Fruit fly (Drosophila melanogaster) whole organism, embryonic: Measurements from ENCODE around the gene CG32568.

ENCODE experiments used
- Abd-B ChIP-seq: fragments of 200-800 bp; sonication (Bioruptor generic); optimal IDR thresholded peaks from 2 replicates; lab custom pipeline; 2018; ENCODE audit warnings: missing biosample characterization, mild to moderate bottlenecking, missing genetic modification characterization, moderate library complexity
- Adf1 ChIP-seq: fragments of 200-800 bp; sonication (Bioruptor generic); IDR thresholded peaks from 2 replicates; pipeline ENCODE4 v1.3.6; 2022; ENCODE audit warnings: missing biosample characterization, missing genetic modification characterization
- Atf3 ChIP-seq: fragments of 200-800 bp; sonication (Bioruptor generic); optimal IDR thresholded peaks from 3 replicates; lab custom pipeline; 2016; ENCODE audit warnings: missing biosample characterization, missing genetic modification characterization
- BEAF-32 ChIP-seq: fragments of 200-800 bp; sonication (Bioruptor generic); optimal IDR thresholded peaks from 3 replicates; lab custom pipeline; 2017; ENCODE audit warnings: missing biosample characterization, missing genetic modification characterization, mild to moderate bottlenecking, moderate library complexity, missing genetic modification reagents
- Bgb ChIP-seq: fragments of 200-800 bp; sonication (Bioruptor generic); IDR thresholded peaks from 2 replicates; pipeline ENCODE4 v1.3.6; 2022; ENCODE audit warnings: missing biosample characterization, missing genetic modification characterization; ENCODE audit not compliant: partially characterized antibody
- CG10431 ChIP-seq: fragments of 200-800 bp; sonication (Bioruptor generic); optimal IDR thresholded peaks from 3 replicates; lab custom pipeline; 2018; ENCODE audit warnings: missing biosample characterization, mild to moderate bottlenecking, missing genetic modification characterization
- CG12071 ChIP-seq: fragments of 200-800 bp; sonication (Bioruptor generic); optimal IDR thresholded peaks from 3 replicates; lab custom pipeline; 2018; ENCODE audit warnings: missing biosample characterization, mild to moderate bottlenecking, missing genetic modification characterization
- CG12219 ChIP-seq: fragments of 200-800 bp; sonication (Bioruptor generic); optimal IDR thresholded peaks from 3 replicates; lab custom pipeline; 2018; ENCODE audit warnings: missing biosample characterization, mild to moderate bottlenecking, missing genetic modification characterization
- CG13287 ChIP-seq: fragments of 200-800 bp; sonication (Bioruptor generic); IDR thresholded peaks from 2 replicates; pipeline ENCODE4 v1.3.6; 2022; ENCODE audit warnings: missing biosample characterization, missing genetic modification characterization; ENCODE audit not compliant: partially characterized antibody
- CG13624 ChIP-seq: fragments of 200-800 bp; sonication (Bioruptor generic); optimal IDR thresholded peaks from 2 replicates; lab custom pipeline; 2016; ENCODE audit warnings: missing biosample characterization, missing genetic modification characterization
- CG14860 ChIP-seq: fragments of 200-800 bp; sonication (Bioruptor generic); IDR thresholded peaks from 3 replicates; pipeline ENCODE4 v1.3.6; 2022; ENCODE audit warnings: missing biosample characterization, missing genetic modification characterization; ENCODE audit not compliant: partially characterized antibody
- CG15073 ChIP-seq: fragments of 200-800 bp; sonication (Bioruptor generic); optimal IDR thresholded peaks from 2 replicates; lab custom pipeline; 2016; ENCODE audit warnings: missing biosample characterization, missing genetic modification characterization
- CG15269 ChIP-seq: fragments of 200-800 bp; sonication (Bioruptor generic); optimal IDR thresholded peaks from 2 replicates; lab custom pipeline; 2018; ENCODE audit warnings: missing biosample characterization, mild to moderate bottlenecking, missing genetic modification characterization, moderate library complexity
- CG15601 ChIP-seq: fragments of 200-800 bp; sonication (Bioruptor generic); optimal IDR thresholded peaks from 3 replicates; lab custom pipeline; 2019; ENCODE audit warnings: missing biosample characterization, mild to moderate bottlenecking, missing genetic modification characterization, moderate library complexity
- CG16813 ChIP-seq: fragments of 200-800 bp; sonication (Bioruptor generic); IDR thresholded peaks from 3 replicates; pipeline ENCODE4 v1.3.6; 2022; ENCODE audit warnings: missing biosample characterization, missing genetic modification characterization; ENCODE audit not compliant: partially characterized antibody
- CG17829 ChIP-seq: fragments of 200-800 bp; optimal IDR thresholded peaks from 2 replicates; lab custom pipeline; 2019; ENCODE audit warnings: missing biosample characterization, mild to moderate bottlenecking, missing genetic modification characterization, moderate library complexity
- CG2129 ChIP-seq: fragments of 200-800 bp; sonication (Bioruptor generic); IDR thresholded peaks from 2 replicates; pipeline ENCODE4 v1.3.6; 2022; ENCODE audit warnings: missing biosample characterization, missing genetic modification characterization; ENCODE audit not compliant: partially characterized antibody
- CG2875 ChIP-seq: fragments of 200-800 bp; sonication (Bioruptor generic); optimal IDR thresholded peaks from 2 replicates; lab custom pipeline; 2017; ENCODE audit warnings: missing biosample characterization, mild to moderate bottlenecking, missing genetic modification characterization, missing genetic modification reagents
- CG4730 ChIP-seq: fragments of 200-800 bp; sonication (Bioruptor generic); IDR thresholded peaks from 2 replicates; pipeline ENCODE4 v1.3.6; 2022; ENCODE audit warnings: missing biosample characterization, missing genetic modification characterization
- CG4820 ChIP-seq: fragments of 200-800 bp; sonication (Bioruptor generic); optimal IDR thresholded peaks from 3 replicates; lab custom pipeline; 2016; ENCODE audit warnings: missing biosample characterization, missing genetic modification characterization
- CG7271 ChIP-seq: fragments of 200-800 bp; sonication (Bioruptor generic); optimal IDR thresholded peaks from 2 replicates; lab custom pipeline; 2018; ENCODE audit warnings: missing biosample characterization, mild to moderate bottlenecking, missing genetic modification characterization, moderate library complexity
- CG7963 ChIP-seq: fragments of 200-800 bp; sonication (Bioruptor generic); IDR thresholded peaks from 3 replicates; pipeline ENCODE4 v1.3.6; 2022; ENCODE audit warnings: missing biosample characterization, missing genetic modification characterization; ENCODE audit not compliant: partially characterized antibody
- CG9797 ChIP-seq: fragments of 200-800 bp; sonication (Bioruptor generic); optimal IDR thresholded peaks from 3 replicates; lab custom pipeline; 2018; ENCODE audit warnings: missing biosample characterization, mild to moderate bottlenecking, missing genetic modification characterization
- Chrac-16 ChIP-seq: fragments of 200-800 bp; sonication (Bioruptor generic); optimal IDR thresholded peaks from 3 replicates; lab custom pipeline; 2016; ENCODE audit warnings: missing biosample characterization, missing genetic modification characterization
- CrebB ChIP-seq: fragments of 200-800 bp; sonication (Bioruptor generic); optimal IDR thresholded peaks from 3 replicates; lab custom pipeline; 2018; ENCODE audit warnings: missing biosample characterization, mild to moderate bottlenecking, missing genetic modification characterization
- Deaf1 ChIP-seq: fragments of 200-800 bp; optimal IDR thresholded peaks from 3 replicates; lab custom pipeline; 2019; ENCODE audit warnings: missing biosample characterization, mild to moderate bottlenecking, missing genetic modification characterization, moderate library complexity
- Dek ChIP-seq: fragments of 200-800 bp; sonication (Bioruptor generic); optimal IDR thresholded peaks from 3 replicates; lab custom pipeline; 2019; ENCODE audit warnings: missing biosample characterization, mild to moderate bottlenecking, missing genetic modification characterization, moderate library complexity
- Dfd ChIP-seq, 2 experiments: fragments of >200 bp; optimal IDR thresholded peaks; 2 replicates each; lab custom pipeline; 2017; ENCODE audit warnings: missing biosample characterization in 2 of 2, missing genetic modification characterization in 2 of 2
- Dll ChIP-seq: fragments of 200-800 bp; sonication (Bioruptor generic); IDR thresholded peaks from 4 replicates; pipeline ENCODE4 v1.3.6; 2022; ENCODE audit warnings: missing biosample characterization, missing genetic modification characterization; ENCODE audit not compliant: partially characterized antibody
- E2f1 ChIP-seq: fragments of 200-800 bp; sonication (Bioruptor generic); IDR thresholded peaks from 2 replicates; pipeline ENCODE4 v1.3.6; 2022; ENCODE audit warnings: missing biosample characterization, missing genetic modification characterization
- Eip74EF ChIP-seq, 2 experiments: fragments of 200-800 bp in 1 of 2; fragments of >200 bp in 1 of 2; sonication (Bioruptor generic) in 1 of 2; optimal IDR thresholded peaks; 2 replicates each; lab custom pipeline; 2017 to 2019; ENCODE audit warnings: missing biosample characterization in 2 of 2, missing genetic modification characterization in 2 of 2, mild to moderate bottlenecking in 1 of 2, moderate library complexity in 1 of 2
- H2.0 ChIP-seq: fragments of 200-800 bp; sonication (Bioruptor generic); IDR thresholded peaks from 2 replicates; pipeline ENCODE4 v1.3.6; 2022; ENCODE audit warnings: missing biosample characterization, missing genetic modification characterization
- Lhr ChIP-seq: fragments of 200-800 bp; sonication (Bioruptor generic); optimal IDR thresholded peaks from 3 replicates; lab custom pipeline; 2017; ENCODE audit warnings: mild to moderate bottlenecking, missing biosample characterization, missing genetic modification reagents, missing genetic modification characterization
- MBD-R2 ChIP-seq: fragments of 200-800 bp; sonication (Bioruptor generic); IDR thresholded peaks from 2 replicates; pipeline ENCODE4 v1.3.6; 2022; ENCODE audit warnings: missing biosample characterization, missing genetic modification characterization
- MESR4 ChIP-seq: fragments of 200-800 bp; sonication (Bioruptor generic); optimal IDR thresholded peaks from 2 replicates; lab custom pipeline; 2018; ENCODE audit warnings: missing biosample characterization, mild to moderate bottlenecking, missing genetic modification characterization, moderate library complexity
- Rx ChIP-seq: fragments of 200-800 bp; sonication (Bioruptor generic); IDR thresholded peaks from 2 replicates; pipeline ENCODE4 v1.3.6; 2022; ENCODE audit warnings: missing biosample characterization, missing genetic modification characterization
- Six4 ChIP-seq: fragments of 200-800 bp; sonication (Bioruptor generic); optimal IDR thresholded peaks from 2 replicates; lab custom pipeline; 2016; ENCODE audit warnings: missing biosample characterization, missing genetic modification characterization
- Sry-δ ChIP-seq: fragments of 200-800 bp; sonication (Bioruptor generic); optimal IDR thresholded peaks from 2 replicates; lab custom pipeline; 2016; ENCODE audit warnings: missing biosample characterization, missing genetic modification characterization
- YL-1 ChIP-seq: fragments of 200-800 bp; sonication (Bioruptor generic); optimal IDR thresholded peaks from 3 replicates; lab custom pipeline; 2017; ENCODE audit warnings: missing biosample characterization, mild to moderate bottlenecking, missing genetic modification characterization
- bbx ChIP-seq: fragments of 200-800 bp; sonication (Bioruptor generic); IDR thresholded peaks from 2 replicates; pipeline ENCODE4 v1.3.6; 2022; ENCODE audit warnings: missing biosample characterization, missing genetic modification characterization; ENCODE audit not compliant: partially characterized antibody
- bigmax ChIP-seq: fragments of 200-800 bp; sonication (Bioruptor generic); optimal IDR thresholded peaks from 2 replicates; lab custom pipeline; 2018; ENCODE audit warnings: missing biosample characterization, mild to moderate bottlenecking, missing genetic modification characterization
- gfzf ChIP-seq: fragments of 200-800 bp; sonication (Bioruptor generic); optimal IDR thresholded peaks from 2 replicates; lab custom pipeline; 2016; ENCODE audit warnings: missing biosample characterization, mild to moderate bottlenecking, missing genetic modification characterization, moderate library complexity
- inv ChIP-seq: fragments of 200-800 bp; sonication (Bioruptor generic); IDR thresholded peaks from 2 replicates; pipeline ENCODE4 v1.3.6; 2022; ENCODE audit warnings: missing biosample characterization, missing genetic modification characterization; ENCODE audit not compliant: partially characterized antibody
- lbe ChIP-seq: fragments of 200-800 bp; sonication (Bioruptor generic); optimal IDR thresholded peaks from 2 replicates; lab custom pipeline; 2016; ENCODE audit warnings: missing biosample characterization, mild to moderate bottlenecking, missing genetic modification characterization
- pum ChIP-seq: fragments of 200-800 bp; sonication (Bioruptor generic); optimal IDR thresholded peaks from 2 replicates; lab custom pipeline; 2016; ENCODE audit warnings: missing biosample characterization, missing genetic modification characterization
- pzg ChIP-seq: fragments of 200-800 bp; sonication (Bioruptor generic); optimal IDR thresholded peaks from 3 replicates; lab custom pipeline; 2018; ENCODE audit warnings: missing biosample characterization, mild to moderate bottlenecking, missing genetic modification characterization, moderate library complexity
- slbo ChIP-seq: fragments of 200-800 bp; sonication (Bioruptor generic); IDR thresholded peaks from 2 replicates; pipeline ENCODE4 v1.3.6; 2022; ENCODE audit warnings: missing biosample characterization, missing genetic modification characterization
- so ChIP-seq: fragments of 200-800 bp; sonication (Bioruptor generic); IDR thresholded peaks from 3 replicates; pipeline ENCODE4 v1.3.6; 2022; ENCODE audit warnings: missing biosample characterization, missing genetic modification characterization
- sob ChIP-seq: fragments of 200-800 bp; sonication (Bioruptor generic); IDR thresholded peaks from 2 replicates; pipeline ENCODE4 v1.3.6; 2022; ENCODE audit warnings: missing biosample characterization, missing genetic modification characterization
- ssp ChIP-seq: fragments of 200-800 bp; sonication (Bioruptor generic); IDR thresholded peaks from 2 replicates; pipeline ENCODE4 v1.3.6; 2022; ENCODE audit warnings: missing biosample characterization, missing genetic modification characterization

CG32568 gene

DNA sequence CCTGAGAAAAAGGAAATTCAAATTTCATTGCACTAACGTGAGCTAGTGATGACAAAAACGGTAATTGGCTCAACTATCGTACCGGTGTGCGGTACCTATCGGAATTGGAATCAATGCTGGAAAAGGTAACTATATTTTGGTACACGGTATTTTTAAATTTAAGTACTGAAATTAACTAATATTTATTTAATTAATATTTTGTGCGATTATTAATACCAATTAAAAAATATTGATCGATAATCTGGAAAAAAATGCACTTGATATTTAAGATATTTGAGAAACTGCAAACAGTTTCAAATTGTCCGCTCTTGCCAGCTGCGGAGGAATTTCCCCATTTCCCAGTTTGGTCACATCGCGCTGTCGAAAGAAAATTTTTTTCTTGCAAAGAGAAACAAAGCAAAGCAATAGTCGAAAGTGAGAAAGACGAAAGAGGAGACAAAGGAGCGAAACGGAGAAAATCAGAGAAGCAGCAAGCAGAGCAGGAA is 46.8 kb downstream of the CG32568 start (continued):
- no peak for TF ChIP-seq Dfd (GFP tag; optimal IDR thresholded peaks at IDR 0.05; lab: Kevin White, UChicago)
- no peak for TF ChIP-seq CG13624 (GFP tag; lab: Kevin White, UChicago)
- TF ChIP-seq Sry-δ = peak; percentile 72
- TF ChIP-seq CG2129 (GFP tag; lab: Robert Waterston, UW) = peak; percentile 44; the same call in 1 of the 2 replicates
- no peak for TF ChIP-seq Rx (GFP tag; lab: Robert Waterston, UW)
- no peak for TF ChIP-seq CG12071 (GFP tag; lab: Kevin White, UChicago)
- TF ChIP-seq sob (GFP tag; lab: Robert Waterston, UW) = 0 out of 2 replicates have a peak, but pooled peaks have one; percentile 26
- TF ChIP-seq so = no peak
- TF ChIP-seq inv (GFP tag; lab: Robert Waterston, UW) = peak; percentile 51; the same call in 1 of the 2 replicates
- no peak for TF ChIP-seq pum
- 0 out of 3 replicates have a peak, but pooled peaks have one; percentile 31 for TF ChIP-seq CG7963 (GFP tag; lab: Robert Waterston, UW)
- no peak for TF ChIP-seq CG4730 (GFP tag; lab: Robert Waterston, UW)
- peak; percentile 14 for TF ChIP-seq Lhr (GFP tag; lab: Kevin White, UChicago)
- TF ChIP-seq Bgb (GFP tag; lab: Robert Waterston, UW) = peak; percentile 57
- peak; percentile 68 for TF ChIP-seq slbo (GFP tag; lab: Robert Waterston, UW)
- no peak for TF ChIP-seq Dek
- TF ChIP-seq MESR4 (GFP tag; lab: Kevin White, UChicago) = peak; percentile 77
- peak; percentile 38 for TF ChIP-seq pzg (GFP tag; lab: Kevin White, UChicago)
- TF ChIP-seq Chrac-16 (GFP tag; lab: Kevin White, UChicago) = no peak
- TF ChIP-seq bbx = peak; percentile 39; the same call in 1 of the 2 replicates
- peak; percentile 55 for TF ChIP-seq gfzf
- peak; percentile 65 for TF ChIP-seq CG13287
- peak; percentile 62 for TF ChIP-seq CG9797 (GFP tag; lab: Kevin White, UChicago)
- TF ChIP-seq E2f1 = no peak
- peak; percentile 63 for TF ChIP-seq CG16813 (GFP tag; lab: Robert Waterston, UW)
- peak; percentile 6 for TF ChIP-seq CG17829 (tag; lab: Kevin White, UChicago)
- no peak for TF ChIP-seq CG4820
- peak; percentile 67; the same call in 2 of the 4 replicates for TF ChIP-seq Dll (GFP tag; lab: Robert Waterston, UW)
- TF ChIP-seq CG15601 (tag; lab: Kevin White, UChicago) = peak; percentile 1
- peak; percentile 5 for TF ChIP-seq YL-1 (GFP tag; lab: Kevin White, UChicago)

DNA sequence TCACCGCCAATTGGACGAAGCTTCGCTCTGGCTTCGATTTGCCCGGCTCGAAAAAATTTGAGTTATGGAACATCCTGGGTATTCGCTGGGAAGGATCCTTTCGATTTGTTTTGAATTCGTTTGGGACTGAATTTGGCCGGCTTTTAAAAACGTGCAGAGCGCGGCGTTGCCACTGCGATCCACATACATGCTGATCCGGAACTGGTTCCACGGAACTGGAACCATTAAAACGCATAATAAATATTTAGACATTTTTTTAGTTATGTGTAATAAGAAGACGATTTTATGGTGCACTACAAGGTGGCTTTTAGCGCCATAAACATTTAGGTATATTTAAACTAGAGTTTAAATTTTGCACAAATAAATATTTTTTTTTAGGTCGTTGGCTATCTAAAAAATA is 50.4 kb downstream of the CG32568 start, which contains the start of gene Rrp45:
Rrp45 (minus strand) TSS at position 209 of the 400 bp plus-strand sequence.
- TF ChIP-seq CG10431 (GFP tag; lab: Kevin White, UChicago) = peak; percentile 96
- TF ChIP-seq Abd-B (GFP tag; lab: Kevin White, UChicago) = no peak
- no peak for TF ChIP-seq CG2875 (GFP tag; lab: Kevin White, UChicago)
- peak; percentile 16 for TF ChIP-seq BEAF-32 (GFP tag; lab: Kevin White, UChicago)
- no peak for TF ChIP-seq ssp (GFP tag; lab: Robert Waterston, UW)
- TF ChIP-seq Atf3 (GFP tag; lab: Kevin White, UChicago) = no peak
- no peak for TF ChIP-seq CG14860 (GFP tag; lab: Robert Waterston, UW)
- no peak for TF ChIP-seq CG7271 (tag; lab: Kevin White, UChicago)
- TF ChIP-seq Eip74EF (GFP tag; optimal IDR thresholded peaks at IDR 0.05; lab: Kevin White, UChicago) = no peak
- no peak for TF ChIP-seq Deaf1
- TF ChIP-seq MBD-R2 (GFP tag; lab: Robert Waterston, UW) = peak; percentile 77
- no peak for TF ChIP-seq Adf1
- no peak for TF ChIP-seq lbe (GFP tag; lab: Kevin White, UChicago)
- TF ChIP-seq CG12219 (GFP tag; lab: Kevin White, UChicago) = no peak
- TF ChIP-seq CG15269 (tag; lab: Kevin White, UChicago) = no peak
- TF ChIP-seq CrebB = no peak
- no peak for TF ChIP-seq bigmax
- TF ChIP-seq CG15073 (GFP tag; lab: Kevin White, UChicago) = no peak
- TF ChIP-seq H2.0 = no peak
- TF ChIP-seq Six4 (GFP tag; lab: Kevin White, UChicago) = no peak
